Worm (Caenorhabditis elegans) whole organism, L4 larva: Measurements from ENCODE around the gene sfrp-1.

ENCODE experiments used
- ceh-44 ChIP-seq: fragments of 200-800 bp; sonication (Bioruptor generic); IDR thresholded peaks from 2 replicates; pipeline ENCODE4 v1.3.6; 2022; ENCODE audit warnings: missing genetic modification reagents, missing genetic modification characterization, missing compliant biosample characterization
- dpl-1 ChIP-seq: fragments of 150-350 bp; optimal IDR thresholded peaks from 2 replicates; lab custom pipeline; 2014; ENCODE audit warnings: missing biosample characterization, missing genetic modification reagents, missing genetic modification characterization
- egl-27 ChIP-seq: sonication (generic microtip); optimal IDR thresholded peaks from 3 replicates; lab custom pipeline; 2017; ENCODE audit warnings: missing biosample characterization, missing genetic modification reagents, missing genetic modification characterization
- fos-1 ChIP-seq: fragments of 150-350 bp; optimal IDR thresholded peaks from 2 replicates; lab custom pipeline; 2014; ENCODE audit warnings: missing biosample characterization, missing genetic modification characterization
- lin-13 ChIP-seq: fragments of 150-350 bp; optimal IDR thresholded peaks from 2 replicates; lab custom pipeline; 2014; ENCODE audit warnings: missing biosample characterization, missing genetic modification reagents, missing genetic modification characterization
- lsy-2 ChIP-seq, 2 experiments: fragments of 150-350 bp in 1 of 2; sonication (generic microtip) in 1 of 2; optimal IDR thresholded peaks; 2 replicates each; lab custom pipeline; 2014 to 2017; ENCODE audit warnings: missing biosample characterization in 2 of 2, missing genetic modification characterization in 2 of 2
- nhr-28 ChIP-seq: fragments of 150-350 bp; optimal IDR thresholded peaks from 2 replicates; lab custom pipeline; 2014; ENCODE audit warnings: missing biosample characterization, missing genetic modification characterization
- nhr-6 ChIP-seq: fragments of 150-350 bp; optimal IDR thresholded peaks from 2 replicates; lab custom pipeline; 2014; ENCODE audit warnings: missing biosample characterization, missing genetic modification characterization
- nhr-76 ChIP-seq: fragments of 150-350 bp; optimal IDR thresholded peaks from 2 replicates; lab custom pipeline; 2014; ENCODE audit warnings: missing biosample characterization, missing genetic modification characterization
- nhr-77 ChIP-seq: fragments of 150-350 bp; optimal IDR thresholded peaks from 2 replicates; lab custom pipeline; 2014; ENCODE audit warnings: missing biosample characterization, missing genetic modification characterization
- pqm-1 ChIP-seq: sonication (generic microtip); optimal IDR thresholded peaks from 2 replicates; lab custom pipeline; 2017; ENCODE audit warnings: missing biosample characterization, missing genetic modification characterization
- unc-39 ChIP-seq: sonication (generic microtip); optimal IDR thresholded peaks from 2 replicates; lab custom pipeline; 2017; ENCODE audit warnings: missing biosample characterization, missing genetic modification characterization
- unc-62 ChIP-seq, 3 experiments: fragments of 150-350 bp in 1 of 3; sonication (generic microtip); optimal IDR thresholded peaks in 2 of 3; peaks in 1 of 3; 1 replicate in 1 of 3; 2 replicates in 2 of 3; lab custom pipeline; 2014 to 2017; ENCODE audit warnings: missing biosample characterization in 3 of 3, missing genetic modification characterization in 3 of 3, missing genetic modification reagents in 3 of 3, missing genotype in 1 of 3

DNA sequence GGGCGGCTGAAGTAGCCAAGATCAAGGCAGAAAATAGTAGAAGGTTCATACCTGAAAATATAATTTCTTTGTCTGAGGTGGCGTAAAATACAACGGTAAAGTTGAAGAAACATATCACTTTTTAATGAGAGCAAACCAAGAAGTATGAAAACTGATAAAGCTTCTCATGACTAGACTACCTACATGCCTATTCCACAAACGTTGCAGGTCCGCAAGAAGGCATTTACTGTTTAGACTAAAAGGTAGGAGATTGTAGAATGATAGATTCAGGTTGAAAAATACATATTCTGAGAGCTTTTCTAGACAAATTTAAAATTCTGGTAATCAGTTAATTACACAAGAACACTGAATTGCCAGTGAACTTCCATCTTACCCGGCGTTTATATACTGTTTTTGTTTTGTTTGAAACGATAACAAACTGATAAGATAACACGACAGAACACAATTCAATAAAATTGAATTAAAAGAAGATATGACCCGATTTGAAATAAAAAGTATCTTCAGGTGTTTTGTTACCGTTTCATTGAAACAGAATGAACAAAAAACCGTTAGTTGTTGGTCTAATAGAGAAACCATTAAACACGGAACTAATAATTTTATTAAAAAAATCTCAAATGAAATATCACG is 24.0 kb upstream of the sfrp-1 start, which contains the start of gene acp-6:
- TF ChIP-seq dpl-1 (GFP tag; lab: Kevin White, UChicago) = no peak
- TF ChIP-seq nhr-77 (tag; lab: Kevin White, UChicago) = no peak
- TF ChIP-seq unc-62 (GFP tag; optimal IDR thresholded peaks at IDR 0.05 in 1 of 2; lab: Kevin White, UChicago) = no peak
- TF ChIP-seq unc-62 (tag; optimal IDR thresholded peaks at IDR 0.05; lab: Kevin White, UChicago) = no peak
- TF ChIP-seq fos-1 (tag; lab: Kevin White, UChicago) = no peak
- TF ChIP-seq ceh-44 (GFP tag; lab: Robert Waterston, UW) = no peak
- no peak for TF ChIP-seq unc-39 (tag; lab: Kevin White, UChicago)
- no peak for TF ChIP-seq egl-27 (tag; lab: Kevin White, UChicago)
- TF ChIP-seq lin-13 (GFP tag; lab: Kevin White, UChicago) = no peak
- no peak for TF ChIP-seq nhr-28 (tag; lab: Kevin White, UChicago)
- TF ChIP-seq nhr-6 (tag; lab: Kevin White, UChicago) = no peak
- TF ChIP-seq pqm-1 (tag; lab: Kevin White, UChicago) = no peak
- no peak for TF ChIP-seq nhr-76
- TF ChIP-seq lsy-2 (tag; optimal IDR thresholded peaks at IDR 0.05; lab: Kevin White, UChicago) = no peak
